Fruit fly (Drosophila melanogaster): Measurements from ENCODE around the gene CG14182.

CG14182 gene

DNA sequence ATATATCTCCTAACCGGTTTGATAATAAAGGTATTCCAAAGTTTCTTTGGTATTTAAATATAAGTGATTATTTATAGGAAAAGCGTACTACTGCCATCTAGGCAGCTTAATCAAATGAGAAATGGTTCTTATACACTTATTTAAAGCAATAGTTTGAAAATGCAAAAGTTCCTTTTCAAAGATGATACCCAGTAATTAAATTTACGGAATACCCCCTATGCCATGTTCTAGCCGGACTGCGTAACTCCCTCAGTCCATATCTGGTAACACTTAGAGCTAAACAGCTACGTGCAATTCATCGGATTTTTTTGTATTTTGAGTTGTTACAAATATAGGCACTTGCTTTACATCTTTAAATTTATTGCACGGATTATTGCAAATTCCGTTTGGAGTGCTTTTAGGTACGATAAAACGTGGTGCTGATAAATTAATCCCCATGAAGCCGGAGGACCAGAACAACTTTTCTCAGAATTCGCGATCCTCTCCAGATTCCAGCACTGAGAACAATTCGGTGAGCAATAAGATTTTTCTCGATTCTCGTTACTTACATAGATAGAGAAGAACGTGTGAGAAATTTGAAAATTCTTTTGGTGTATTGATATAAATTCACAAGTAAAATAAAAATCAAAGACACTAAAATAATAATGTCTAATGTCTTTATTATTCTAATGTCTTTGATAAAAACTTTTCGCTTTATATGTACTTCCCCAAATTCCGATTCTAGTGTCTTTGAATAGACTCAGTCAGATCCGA, 23.0 kb upstream of the CG14182 start, which contains the start of gene CG7668:
TSS of gene CG7668 (plus strand) at position 255 of the 753 bp plus-strand sequence.
- TF ChIP-seq CG12768 (GFP tag; optimal IDR thresholded peaks at IDR 0.05) (peak; percentile 87), Crg-1 (GFP tag; optimal IDR thresholded peaks at IDR 0.05) (peak; percentile 71), pad (GFP tag; optimal IDR thresholded peaks at IDR 0.05) (peak; percentile 66), kay (GFP tag; ENCODE audit: borderline replicate concordance) (peak; percentile 75), cic (GFP tag; optimal IDR thresholded peaks at IDR 0.05) (peak; percentile 63), CG7101 (tag; optimal IDR thresholded peaks at IDR 0.05) (peak; percentile 89), Hr96 (GFP tag; optimal IDR thresholded peaks at IDR 0.05) (no peak), CG33017 (tag; optimal IDR thresholded peaks at IDR 0.05) (peak; percentile 85), toe (GFP tag; optimal IDR thresholded peaks at IDR 0.05) (peak; percentile 85), tj (GFP tag; optimal IDR thresholded peaks at IDR 0.05) (peak; percentile 59), CG5204 (GFP tag; optimal IDR thresholded peaks at IDR 0.05) (peak; percentile 76), Mnt (GFP tag; optimal IDR thresholded peaks at IDR 0.05) (peak; percentile 62), Clk (GFP tag; optimal IDR thresholded peaks at IDR 0.05) (peak; percentile 80), CG1620 (GFP tag; optimal IDR thresholded peaks at IDR 0.05) (peak; percentile 78), CG11617 (GFP tag; optimal IDR thresholded peaks at IDR 0.05) (peak; percentile 86), CG14711 (tag; optimal IDR thresholded peaks at IDR 0.05) (peak; percentile 82), bab1 (GFP tag; optimal IDR thresholded peaks at IDR 0.05) (peak; percentile 92), cnc (optimal IDR thresholded peaks at IDR 0.05) (no peak), ovo (GFP tag; optimal IDR thresholded peaks at IDR 0.05) (peak; percentile 43), CG7045 (GFP tag; optimal IDR thresholded peaks at IDR 0.05) (peak; percentile 85)

DNA sequence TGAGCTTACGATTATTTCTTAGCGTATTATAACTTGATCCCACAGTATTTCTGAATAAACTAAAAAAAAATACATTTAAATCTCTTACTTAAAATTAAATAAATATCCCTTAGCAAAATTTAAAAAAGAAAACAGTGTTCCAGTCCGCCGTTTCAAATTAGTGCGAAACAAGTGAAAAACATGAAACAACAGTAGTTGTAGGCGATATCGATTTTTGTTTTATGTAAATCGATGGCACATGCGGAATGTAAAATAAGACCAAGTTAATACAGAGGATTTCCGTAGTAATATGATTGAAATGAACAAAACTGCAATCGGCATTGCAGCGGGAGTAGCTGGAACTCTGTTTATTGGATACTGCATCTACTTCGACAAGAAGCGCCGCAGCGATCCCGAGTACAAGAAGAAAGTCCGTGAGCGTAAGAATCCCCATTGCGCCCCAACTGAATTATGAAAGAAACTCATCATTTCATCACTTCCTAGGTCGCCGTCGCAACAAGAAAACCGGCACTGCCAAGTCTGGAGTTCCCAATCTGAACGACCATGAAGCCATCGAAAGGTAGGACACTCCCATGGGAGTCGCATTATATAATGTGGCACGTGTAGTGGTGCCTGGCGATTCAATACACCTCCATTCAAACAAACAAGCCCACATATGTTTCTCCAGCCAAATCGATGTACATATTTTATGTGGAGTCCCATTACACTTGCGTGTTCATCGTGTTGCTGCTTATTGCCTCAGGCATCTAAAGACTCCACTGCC, 21.4 kb upstream of the CG14182 start:
- TF ChIP-seq bab1 (GFP tag; optimal IDR thresholded peaks at IDR 0.05), result no peak
- TF ChIP-seq CG7101 (tag; optimal IDR thresholded peaks at IDR 0.05), result no peak
- TF ChIP-seq Mnt (GFP tag; optimal IDR thresholded peaks at IDR 0.05), result peak; percentile 67
- no peak for TF ChIP-seq cic (GFP tag; optimal IDR thresholded peaks at IDR 0.05)

DNA sequence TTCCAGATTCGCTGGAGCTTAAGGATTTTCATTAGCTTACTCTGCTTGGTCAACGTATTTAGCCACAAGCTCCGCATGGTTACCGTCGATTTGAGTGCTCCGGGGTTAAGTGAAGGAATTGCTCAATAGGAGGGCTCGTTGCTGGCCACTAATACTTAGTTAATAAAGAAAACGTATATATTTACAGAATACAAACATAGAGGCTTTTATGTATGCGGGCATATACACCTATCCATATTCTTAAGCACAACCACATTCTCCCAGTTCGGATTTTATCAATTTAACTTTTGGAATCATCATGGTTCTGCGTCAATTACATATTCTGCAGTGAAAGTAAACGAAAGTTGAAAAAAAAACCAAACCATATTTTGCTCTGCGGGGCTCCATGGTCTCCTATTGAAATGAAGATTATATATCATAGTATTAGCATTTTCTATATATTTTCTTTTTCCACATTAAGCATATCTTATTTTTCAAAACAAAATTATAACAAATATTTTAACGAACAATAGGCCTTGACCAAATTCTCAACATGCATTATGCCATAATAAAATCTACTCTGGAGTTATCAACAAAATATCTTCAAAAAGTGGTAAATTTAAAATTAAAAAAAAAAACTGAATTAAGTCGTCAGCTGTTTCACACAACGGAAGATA, 20.6 kb upstream of the CG14182 start, which contains the start of the genes Tom20 and Gabat:
TSS of gene Tom20 (plus strand) at position 564 of the 656 bp plus-strand sequence.
TSS of gene Gabat (minus strand) at position 606 of the 656 bp plus-strand sequence.
- TF ChIP-seq CG5204 (GFP tag; optimal IDR thresholded peaks at IDR 0.05) (peak; percentile 33), Crg-1 (GFP tag; optimal IDR thresholded peaks at IDR 0.05) (no peak), CG1620 (GFP tag; optimal IDR thresholded peaks at IDR 0.05) (no peak), cic (GFP tag; optimal IDR thresholded peaks at IDR 0.05) (no peak), toe (GFP tag; optimal IDR thresholded peaks at IDR 0.05) (no peak), CG11617 (GFP tag; optimal IDR thresholded peaks at IDR 0.05) (no peak), tj (GFP tag; optimal IDR thresholded peaks at IDR 0.05) (no peak), CG12768 (GFP tag; optimal IDR thresholded peaks at IDR 0.05) (peak; percentile 45)

DNA sequence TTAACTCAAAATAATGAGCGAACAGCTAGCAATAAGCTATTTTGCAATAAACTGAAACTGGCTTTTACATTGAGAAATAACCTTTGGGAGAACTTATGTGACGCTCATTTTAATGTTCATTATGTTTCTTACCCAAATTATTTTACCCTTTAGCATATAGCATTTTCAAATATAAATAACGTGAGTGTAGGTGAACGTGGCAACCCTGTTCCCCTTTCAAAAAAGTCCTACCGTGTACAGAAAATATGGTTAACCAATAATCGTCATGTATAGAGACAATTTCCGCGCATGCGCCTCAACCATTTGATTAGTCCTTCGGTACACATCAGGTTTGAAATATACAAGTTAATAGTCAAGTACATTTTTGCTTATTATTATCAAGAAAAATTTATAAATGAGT, 14.4 kb upstream of the CG14182 start:
- TF ChIP-seq kay (GFP tag; ENCODE audit: borderline replicate concordance) (peak; percentile 40), CG14711 (tag; optimal IDR thresholded peaks at IDR 0.05) (peak; percentile 36), CG5204 (GFP tag; optimal IDR thresholded peaks at IDR 0.05) (no peak)

DNA sequence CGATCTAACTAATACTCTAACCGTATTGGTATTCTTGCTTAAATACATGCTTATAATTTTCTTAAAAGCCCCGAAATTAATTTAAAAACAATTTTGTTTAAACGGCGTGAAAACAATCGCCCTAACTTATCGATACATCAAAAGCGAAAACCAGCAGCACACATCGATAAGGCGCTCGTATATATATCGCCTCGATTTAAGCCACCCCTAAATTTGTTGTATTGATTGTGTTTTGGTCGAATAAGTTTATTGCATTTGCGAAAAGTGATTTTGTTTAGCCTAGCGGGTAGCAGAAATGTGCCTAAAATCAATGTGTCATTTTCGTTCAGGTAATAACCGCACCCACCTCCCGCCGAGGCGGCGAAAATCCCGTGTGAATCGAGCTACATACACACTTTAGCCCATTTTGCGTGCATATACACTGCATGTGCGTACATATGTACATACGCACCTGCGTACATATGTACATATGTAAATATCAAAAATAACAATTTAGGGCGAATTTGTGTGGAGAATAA, 12.2 kb upstream of the CG14182 start, which contains the start of the genes CG7646 and Nca:
TSS of gene CG7646 (plus strand) at position 174 of the 518 bp plus-strand sequence.
TSS of gene Nca (plus strand) at position 174 of the 518 bp plus-strand sequence.
- TF ChIP-seq Mnt (GFP tag; optimal IDR thresholded peaks at IDR 0.05) (peak; percentile 43), bab1 (GFP tag; optimal IDR thresholded peaks at IDR 0.05) (no peak), Hr96 (GFP tag; optimal IDR thresholded peaks at IDR 0.05) (no peak), CG7045 (GFP tag; optimal IDR thresholded peaks at IDR 0.05) (no peak), CG14711 (tag; optimal IDR thresholded peaks at IDR 0.05) (no peak), CG5204 (GFP tag; optimal IDR thresholded peaks at IDR 0.05) (no peak), CG7101 (tag; optimal IDR thresholded peaks at IDR 0.05) (no peak), CG1620 (GFP tag; optimal IDR thresholded peaks at IDR 0.05) (no peak), cnc (optimal IDR thresholded peaks at IDR 0.05) (no peak), CG12768 (GFP tag; optimal IDR thresholded peaks at IDR 0.05) (no peak), pad (GFP tag; optimal IDR thresholded peaks at IDR 0.05) (no peak), CG11617 (GFP tag; optimal IDR thresholded peaks at IDR 0.05) (no peak), Clk (GFP tag; optimal IDR thresholded peaks at IDR 0.05) (no peak), toe (GFP tag; optimal IDR thresholded peaks at IDR 0.05) (peak; percentile 33), tj (GFP tag; optimal IDR thresholded peaks at IDR 0.05) (no peak), ovo (GFP tag; optimal IDR thresholded peaks at IDR 0.05) (no peak), Crg-1 (GFP tag; optimal IDR thresholded peaks at IDR 0.05) (no peak), cic (GFP tag; optimal IDR thresholded peaks at IDR 0.05) (no peak), kay (GFP tag; ENCODE audit: borderline replicate concordance) (peak; percentile 41)
